Worm (Caenorhabditis elegans) whole organism, L2 larva: ENCODE data around the gene ptr-16.

Experiments used
- ZK546.5 ChIP-seq: sonication (generic microtip); optimal IDR thresholded peaks from 2 replicates; lab custom pipeline; 2017; ENCODE audit warnings: missing biosample characterization, missing genetic modification characterization
- ama-1 ChIP-seq: fragments of 150-350 bp; optimal IDR thresholded peaks from 2 replicates; lab custom pipeline; 2018; ENCODE audit warnings: inconsistent platforms
- blmp-1 ChIP-seq: sonication (generic microtip); optimal IDR thresholded peaks from 2 replicates; lab custom pipeline; 2017; ENCODE audit warnings: missing genetic modification characterization, mild to moderate bottlenecking, missing compliant biosample characterization, antibody characterized with exemption, moderate library complexity; ENCODE audit not compliant: insufficient read depth
- lin-39 ChIP-seq: fragments of 150-350 bp; optimal IDR thresholded peaks from 2 replicates; lab custom pipeline; 2014; ENCODE audit warnings: missing biosample characterization, missing genetic modification reagents, missing genetic modification characterization
- mdl-1 ChIP-seq, 2 experiments: fragments of 150-350 bp in 1 of 2; sonication (generic microtip) in 1 of 2; optimal IDR thresholded peaks; 2 replicates each; lab custom pipeline; 2017; ENCODE audit warnings: missing biosample characterization in 2 of 2, missing genetic modification characterization in 2 of 2
- unc-62 ChIP-seq: fragments of 150-350 bp; optimal IDR thresholded peaks from 2 replicates; lab custom pipeline; 2014; ENCODE audit warnings: missing biosample characterization, missing genetic modification reagents, missing genetic modification characterization
- zag-1 ChIP-seq: fragments of 150-350 bp; optimal IDR thresholded peaks from 2 replicates; lab custom pipeline; 2014; ENCODE audit warnings: missing biosample characterization, missing genetic modification characterization
- ztf-4 ChIP-seq: fragments of 150-350 bp; optimal IDR thresholded peaks from 2 replicates; lab custom pipeline; 2014; ENCODE audit warnings: missing biosample characterization, missing genetic modification characterization

- TF ChIP-seq unc-62 (no peak), ama-1 (lab: Kevin White, UChicago) (no peak), blmp-1 (tag; lab: Kevin White, UChicago) (no peak), ztf-4 (tag; lab: Kevin White, UChicago) (no peak), zag-1 (tag; lab: Kevin White, UChicago) (no peak), lin-39 (tag; lab: Kevin White, UChicago) (no peak), ZK546.5 (tag; lab: Kevin White, UChicago) (no peak), mdl-1 (tag; optimal IDR thresholded peaks at IDR 0.05; lab: Kevin White, UChicago) (no peak)
Observed at ce11 chrV:1141433-1141832, 24.1 kb upstream of the ptr-16 start, which contains the start of gene cutl-22.
